Fruit fly (Drosophila melanogaster) whole organism, embryonic: Measurements from ENCODE around the gene CG8159.

ENCODE experiments used
- ATbp ChIP-seq: fragments of 200-800 bp; sonication (Bioruptor generic); optimal IDR thresholded peaks from 2 replicates; lab custom pipeline; 2017; ENCODE audit warnings: missing biosample characterization, mild to moderate bottlenecking, missing genetic modification characterization, missing genetic modification reagents
- Bteb2 ChIP-seq: fragments of 200-800 bp; sonication (Bioruptor generic); optimal IDR thresholded peaks from 2 replicates; lab custom pipeline; 2016; ENCODE audit warnings: missing biosample characterization, missing genetic modification characterization
- CG10147 ChIP-seq: fragments of 200-800 bp; sonication (Bioruptor generic); optimal IDR thresholded peaks from 2 replicates; lab custom pipeline; 2019; ENCODE audit warnings: missing biosample characterization, mild to moderate bottlenecking, missing genetic modification characterization, moderate library complexity
- CG10209 ChIP-seq: fragments of 200-800 bp; sonication (Bioruptor generic); optimal IDR thresholded peaks from 3 replicates; lab custom pipeline; 2017; ENCODE audit warnings: missing biosample characterization, mild to moderate bottlenecking, missing genetic modification characterization, missing genetic modification reagents
- CG10366 ChIP-seq: fragments of 200-800 bp; sonication (Bioruptor generic); IDR thresholded peaks from 2 replicates; pipeline ENCODE4 v1.3.6; 2022; ENCODE audit warnings: missing biosample characterization, missing genetic modification characterization
- CG10462 ChIP-seq: fragments of 200-800 bp; sonication (Bioruptor generic); optimal IDR thresholded peaks from 2 replicates; lab custom pipeline; 2016; ENCODE audit warnings: missing biosample characterization, missing genetic modification characterization
- CG12769 ChIP-seq: fragments of 200-800 bp; sonication (Bioruptor generic); optimal IDR thresholded peaks from 2 replicates; lab custom pipeline; 2019; ENCODE audit warnings: missing biosample characterization, mild to moderate bottlenecking, missing genetic modification characterization, moderate library complexity
- CG16779 ChIP-seq: fragments of 200-800 bp; sonication (Bioruptor generic); IDR thresholded peaks from 2 replicates; pipeline ENCODE4 v1.3.6; 2022; ENCODE audit warnings: missing biosample characterization, missing genetic modification characterization
- CG17385 ChIP-seq: fragments of 200-800 bp; sonication (Bioruptor generic); optimal IDR thresholded peaks from 3 replicates; lab custom pipeline; 2018; ENCODE audit warnings: missing biosample characterization, mild to moderate bottlenecking, missing genetic modification characterization
- CG17568 ChIP-seq: fragments of 200-800 bp; sonication (Bioruptor generic); optimal IDR thresholded peaks from 2 replicates; lab custom pipeline; 2018; ENCODE audit warnings: missing biosample characterization, mild to moderate bottlenecking, missing genetic modification characterization, moderate library complexity
- CG2678 ChIP-seq: fragments of 200-800 bp; sonication (Bioruptor generic); optimal IDR thresholded peaks from 3 replicates; lab custom pipeline; 2019; ENCODE audit warnings: missing biosample characterization, mild to moderate bottlenecking, missing genetic modification characterization, moderate library complexity
- CG2712 ChIP-seq: fragments of 200-800 bp; optimal IDR thresholded peaks from 3 replicates; lab custom pipeline; 2019; ENCODE audit warnings: missing biosample characterization, mild to moderate bottlenecking, missing genetic modification characterization, moderate library complexity
- CG3065 ChIP-seq: fragments of 200-800 bp; sonication (Bioruptor generic); optimal IDR thresholded peaks from 2 replicates; lab custom pipeline; 2016; ENCODE audit warnings: missing biosample characterization, missing genetic modification characterization
- CG3726 ChIP-seq: fragments of 200-800 bp; sonication (Bioruptor generic); IDR thresholded peaks from 3 replicates; pipeline ENCODE4, ENCODE4 v1.3.6; 2022; ENCODE audit warnings: missing biosample characterization, missing genetic modification characterization
- CG4617 ChIP-seq: fragments of 200-800 bp; sonication (Bioruptor generic); optimal IDR thresholded peaks from 3 replicates; lab custom pipeline; 2016; ENCODE audit warnings: missing biosample characterization, missing genetic modification characterization, borderline replicate concordance
- CG6683 ChIP-seq: fragments of 200-800 bp; sonication (Bioruptor generic); optimal IDR thresholded peaks from 2 replicates; lab custom pipeline; 2017; ENCODE audit warnings: missing biosample characterization, mild to moderate bottlenecking, missing genetic modification characterization, missing genetic modification reagents
- CG8290 ChIP-seq, 3 experiments: fragments of 200-800 bp; sonication (Bioruptor generic); optimal IDR thresholded peaks; 2 replicates each; lab custom pipeline; 2016 to 2019; ENCODE audit warnings: missing biosample characterization in 3 of 3, missing genetic modification characterization in 3 of 3, mild to moderate bottlenecking in 2 of 3, moderate library complexity in 1 of 3
- CG8359 ChIP-seq: fragments of 200-800 bp; sonication (Bioruptor generic); optimal IDR thresholded peaks from 2 replicates; lab custom pipeline; 2017; ENCODE audit warnings: missing biosample characterization, mild to moderate bottlenecking, missing genetic modification characterization, borderline replicate concordance
- CG8765 ChIP-seq: fragments of 200-800 bp; sonication (Bioruptor generic); IDR thresholded peaks from 2 replicates; pipeline ENCODE4 v1.3.6; 2022; ENCODE audit warnings: missing biosample characterization, missing genetic modification characterization
- CG9727 ChIP-seq: fragments of 200-800 bp; sonication (Bioruptor generic); optimal IDR thresholded peaks from 3 replicates; lab custom pipeline; 2017; ENCODE audit warnings: missing biosample characterization, mild to moderate bottlenecking, missing genetic modification characterization
- Dp ChIP-seq: fragments of 200-800 bp; sonication (Bioruptor generic); optimal IDR thresholded peaks from 2 replicates; lab custom pipeline; 2018; ENCODE audit warnings: missing biosample characterization, mild to moderate bottlenecking, missing genetic modification characterization, moderate library complexity
- HLH4C ChIP-seq: fragments of 200-800 bp; sonication (Bioruptor generic); IDR thresholded peaks from 3 replicates; pipeline ENCODE4 v1.3.6; 2022; ENCODE audit warnings: missing biosample characterization, missing genetic modification characterization; ENCODE audit not compliant: partially characterized antibody
- HmgD ChIP-seq: fragments of 200-800 bp; sonication (Bioruptor generic); optimal IDR thresholded peaks from 3 replicates; lab custom pipeline; 2016; ENCODE audit warnings: missing biosample characterization, missing genetic modification characterization
- HmgZ ChIP-seq: fragments of 200-800 bp; sonication (Bioruptor generic); optimal IDR thresholded peaks from 2 replicates; lab custom pipeline; 2018; ENCODE audit warnings: missing biosample characterization, mild to moderate bottlenecking, missing genetic modification characterization
- Oli ChIP-seq: fragments of 200-800 bp; sonication (Bioruptor generic); optimal IDR thresholded peaks from 2 replicates; lab custom pipeline; 2018; ENCODE audit warnings: missing biosample characterization, mild to moderate bottlenecking, missing genetic modification characterization, moderate library complexity
- Scr ChIP-seq: fragments of 200-800 bp; sonication (Bioruptor generic); IDR thresholded peaks from 2 replicates; pipeline ENCODE4 v1.3.6; 2022; ENCODE audit warnings: missing biosample characterization, missing genetic modification characterization; ENCODE audit not compliant: partially characterized antibody
- Sox100B ChIP-seq: fragments of 200-800 bp; sonication (Bioruptor generic); optimal IDR thresholded peaks from 3 replicates; lab custom pipeline; 2018; ENCODE audit warnings: missing biosample characterization, mild to moderate bottlenecking, missing genetic modification characterization
- Xbp1 ChIP-seq: fragments of 200-800 bp; sonication (Bioruptor generic); optimal IDR thresholded peaks from 3 replicates; lab custom pipeline; 2016; ENCODE audit warnings: missing biosample characterization, mild to moderate bottlenecking, missing genetic modification characterization
- bcd ChIP-seq: fragments of 200-800 bp; sonication (Bioruptor generic); optimal IDR thresholded peaks from 2 replicates; lab custom pipeline; 2017; ENCODE audit warnings: missing biosample characterization, mild to moderate bottlenecking, missing genetic modification characterization
- cato ChIP-seq: fragments of 200-800 bp; sonication (Bioruptor generic); optimal IDR thresholded peaks from 2 replicates; lab custom pipeline; 2016; ENCODE audit warnings: missing biosample characterization, missing genetic modification characterization, borderline replicate concordance
- chif ChIP-seq, 2 experiments: fragments of 200-800 bp; sonication (Bioruptor generic); optimal IDR thresholded peaks; 3 replicates each; lab custom pipeline; 2016; ENCODE audit warnings: missing biosample characterization in 2 of 2, missing genetic modification characterization in 2 of 2
- chn ChIP-seq: fragments of 200-800 bp; sonication (Bioruptor generic); optimal IDR thresholded peaks from 2 replicates; lab custom pipeline; 2016; ENCODE audit warnings: missing biosample characterization, missing genetic modification characterization
- ci ChIP-seq: fragments of 200-800 bp; sonication (Bioruptor generic); IDR thresholded peaks from 3 replicates; pipeline ENCODE4 v1.3.6; 2022; ENCODE audit warnings: missing biosample characterization, missing genetic modification characterization
- fd3F ChIP-seq: fragments of 200-800 bp; sonication (Bioruptor generic); optimal IDR thresholded peaks from 2 replicates; lab custom pipeline; 2018; ENCODE audit warnings: missing biosample characterization, mild to moderate bottlenecking, missing genetic modification characterization, moderate library complexity
- insv ChIP-seq, 2 experiments: fragments of 200-800 bp; sonication (Bioruptor generic); optimal IDR thresholded peaks; 3 replicates each; lab custom pipeline; 2016 to 2018; ENCODE audit warnings: missing biosample characterization in 2 of 2, missing genetic modification characterization in 2 of 2
- lab ChIP-seq: fragments of 200-800 bp; sonication (Bioruptor generic); optimal IDR thresholded peaks from 3 replicates; lab custom pipeline; 2017; ENCODE audit warnings: missing biosample characterization, missing genetic modification characterization, mild to moderate bottlenecking, moderate library complexity, missing genetic modification reagents
- pnt ChIP-seq: fragments of 200-800 bp; sonication (Bioruptor generic); optimal IDR thresholded peaks from 3 replicates; lab custom pipeline; 2016; ENCODE audit warnings: missing biosample characterization, missing genetic modification characterization
- pzg ChIP-seq: fragments of 200-800 bp; sonication (Bioruptor generic); optimal IDR thresholded peaks from 3 replicates; lab custom pipeline; 2018; ENCODE audit warnings: missing biosample characterization, mild to moderate bottlenecking, missing genetic modification characterization, moderate library complexity
- rib ChIP-seq: fragments of 200-800 bp; sonication (Bioruptor generic); IDR thresholded peaks from 2 replicates; pipeline ENCODE4 v1.3.6; 2022; ENCODE audit warnings: missing biosample characterization, missing genetic modification characterization
- run ChIP-seq: fragments of 200-800 bp; sonication (Bioruptor generic); optimal IDR thresholded peaks from 3 replicates; lab custom pipeline; 2018; ENCODE audit warnings: missing biosample characterization, mild to moderate bottlenecking, missing genetic modification characterization
- scrt ChIP-seq: fragments of 200-800 bp; sonication (Bioruptor generic); optimal IDR thresholded peaks from 2 replicates; lab custom pipeline; 2018; ENCODE audit warnings: missing biosample characterization, mild to moderate bottlenecking, missing genetic modification characterization, moderate library complexity
- so ChIP-seq: fragments of 200-800 bp; sonication (Bioruptor generic); IDR thresholded peaks from 3 replicates; pipeline ENCODE4 v1.3.6; 2022; ENCODE audit warnings: missing biosample characterization, missing genetic modification characterization
- ssp ChIP-seq: fragments of 200-800 bp; sonication (Bioruptor generic); IDR thresholded peaks from 2 replicates; pipeline ENCODE4 v1.3.6; 2022; ENCODE audit warnings: missing biosample characterization, missing genetic modification characterization
- tna ChIP-seq: fragments of 200-800 bp; sonication (Bioruptor generic); IDR thresholded peaks from 2 replicates; pipeline ENCODE4 v1.3.6; 2022; ENCODE audit warnings: missing biosample characterization, missing genetic modification characterization; ENCODE audit not compliant: partially characterized antibody
- tx ChIP-seq: fragments of 200-800 bp; sonication (Bioruptor generic); optimal IDR thresholded peaks from 2 replicates; lab custom pipeline; 2016; ENCODE audit warnings: missing biosample characterization, missing genetic modification characterization
- vvl ChIP-seq: fragments of 200-800 bp; sonication (Bioruptor generic); IDR thresholded peaks from 2 replicates; pipeline ENCODE4 v1.3.6; 2022; ENCODE audit warnings: missing biosample characterization, missing genetic modification characterization
- zf30C ChIP-seq: fragments of 200-800 bp; sonication (Bioruptor generic); optimal IDR thresholded peaks from 3 replicates; lab custom pipeline; 2018; ENCODE audit warnings: missing biosample characterization, mild to moderate bottlenecking, missing genetic modification characterization

Gene CG8159

DNA sequence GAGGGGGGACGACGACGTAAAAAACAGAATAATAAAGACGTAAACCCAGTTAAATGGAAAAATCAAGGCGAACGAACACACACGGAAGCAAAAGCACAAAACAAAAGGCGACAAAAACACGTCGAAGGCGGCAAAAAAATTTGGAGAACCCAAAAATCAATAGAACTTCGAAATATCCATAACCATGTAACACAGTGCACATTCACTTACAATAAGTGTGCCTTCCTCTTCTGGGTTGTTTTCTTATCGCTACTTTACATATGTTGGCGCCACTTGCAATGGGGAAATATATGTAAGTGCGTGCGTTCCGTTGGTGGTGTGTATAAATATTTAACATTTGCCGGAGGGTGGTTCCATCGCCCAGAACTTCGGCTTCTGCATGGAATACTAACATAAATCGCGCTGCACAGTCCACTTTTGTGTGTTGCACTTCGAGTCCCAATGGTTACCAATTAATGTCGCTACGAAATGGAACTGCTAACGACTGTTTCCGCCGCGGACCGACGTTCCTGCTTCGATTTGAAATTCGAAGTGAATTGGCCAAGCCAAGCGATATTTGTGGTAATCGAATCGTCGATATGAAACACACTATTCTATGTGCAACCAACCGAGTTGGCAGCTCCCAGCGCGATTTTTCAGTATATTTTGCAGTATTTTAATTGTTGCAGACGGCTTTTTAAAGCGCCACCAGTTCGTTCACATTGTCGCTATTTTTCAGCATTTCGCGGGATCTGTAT lies 20.6 kb downstream of the CG8159 start, which contains the start of the genes CG9801 and Nasp (continued):
- TF ChIP-seq scrt (GFP tag; lab: Kevin White, UChicago) (no peak), cato (GFP tag; lab: Kevin White, UChicago) (no peak), pzg (GFP tag; lab: Kevin White, UChicago) (peak; percentile 97), CG4617 (peak; percentile 47), ATbp (no peak), lab (GFP tag; lab: Kevin White, UChicago) (peak; percentile 63), so (GFP tag; lab: Robert Waterston, UW) (peak; percentile 48; the same call in 1 of the 3 replicates), run (tag; lab: Kevin White, UChicago) (peak; percentile 41), tna (peak; percentile 57), CG17568 (GFP tag; lab: Kevin White, UChicago) (no peak), pnt (no peak), fd3F (peak; percentile 24), CG2678 (tag; lab: Kevin White, UChicago) (peak; percentile 30), CG2712 (tag; lab: Kevin White, UChicago) (peak; percentile 46), CG3065 (GFP tag; lab: Kevin White, UChicago) (no peak), CG8290 (GFP tag; optimal IDR thresholded peaks at IDR 0.05; lab: Kevin White, UChicago) (peak; percentile 51), CG8290 (tag; optimal IDR thresholded peaks at IDR 0.05; lab: Kevin White, UChicago) (peak in 1 of 2 experiments; percentile 75), HmgZ (tag; lab: Kevin White, UChicago) (peak; percentile 76), chif (GFP tag; optimal IDR thresholded peaks at IDR 0.05; lab: Kevin White, UChicago) (peak in 1 of 2 experiments; percentile 41), HmgD (GFP tag; lab: Kevin White, UChicago) (peak; percentile 52), ssp (GFP tag; lab: Robert Waterston, UW) (peak; percentile 45; the same call in 1 of the 2 replicates), ci (peak; percentile 80), CG10462 (GFP tag; lab: Kevin White, UChicago) (no peak), insv (GFP tag; optimal IDR thresholded peaks at IDR 0.05; lab: Kevin White, UChicago) (peak in 1 of 2 experiments; percentile 10), CG9727 (GFP tag; lab: Kevin White, UChicago) (peak; percentile 1), HLH4C (peak; percentile 78), CG17385 (GFP tag; lab: Kevin White, UChicago) (peak; percentile 32), CG10209 (GFP tag; lab: Kevin White, UChicago) (peak; percentile 13), CG8765 (no peak), CG10366 (GFP tag; lab: Robert Waterston, UW) (peak; percentile 9; the same call in 1 of the 2 replicates), vvl (GFP tag; lab: Robert Waterston, UW) (peak; percentile 61), CG16779 (GFP tag; lab: Robert Waterston, UW) (no peak), CG6683 (no peak), Bteb2 (GFP tag; lab: Kevin White, UChicago) (peak; percentile 36), CG12769 (tag; lab: Kevin White, UChicago) (peak; percentile 29), CG8359 (GFP tag; lab: Kevin White, UChicago) (no peak), Xbp1 (peak; percentile 27), Dp (peak; percentile 82), CG10147 (GFP tag; lab: Kevin White, UChicago) (no peak), Oli (tag; lab: Kevin White, UChicago) (no peak), rib (GFP tag; lab: Robert Waterston, UW) (peak; percentile 72; the same call in 1 of the 2 replicates), zf30C (GFP tag; lab: Kevin White, UChicago) (no peak), CG3726 (GFP tag; lab: Robert Waterston, UW) (0 out of 3 replicates have a peak, but pooled peaks have one; percentile 9), Scr (GFP tag; lab: Robert Waterston, UW) (peak; percentile 70), Sox100B (no peak), chn (GFP tag; lab: Kevin White, UChicago) (peak; percentile 45), tx (peak; percentile 15), bcd (peak; percentile 28)
